Worm (Caenorhabditis elegans) whole organism, early embryonic: ENCODE results near the gene srb-5.

Source experiments
- B0310.2 ChIP-seq: sonication (generic microtip); optimal IDR thresholded peaks from 2 replicates; lab custom pipeline; 2016; ENCODE audit warnings: mild to moderate bottlenecking, missing genetic modification characterization, missing compliant biosample characterization
- F13C5.2 ChIP-seq: sonication (generic microtip); optimal IDR thresholded peaks from 2 replicates; lab custom pipeline; 2017; ENCODE audit warnings: mild to moderate bottlenecking, missing genetic modification characterization, inconsistent platforms, missing compliant biosample characterization
- aly-1 ChIP-seq: sonication (generic microtip); optimal IDR thresholded peaks from 2 replicates; lab custom pipeline; 2016; ENCODE audit warnings: missing genetic modification characterization, missing compliant biosample characterization
- ama-1 ChIP-seq: fragments of 150-350 bp; optimal IDR thresholded peaks from 2 replicates; lab custom pipeline; 2014
- ceh-13 ChIP-seq: fragments of 200-800 bp; sonication (Bioruptor generic); optimal IDR thresholded peaks from 2 replicates; lab custom pipeline; 2018; ENCODE audit warnings: mild to moderate bottlenecking, missing genetic modification characterization, missing compliant biosample characterization
- ceh-36 ChIP-seq: sonication (generic microtip); optimal IDR thresholded peaks from 2 replicates; lab custom pipeline; 2016; ENCODE audit warnings: missing genetic modification characterization, inconsistent platforms, missing compliant biosample characterization
- ets-7 ChIP-seq: sonication (generic microtip); optimal IDR thresholded peaks from 2 replicates; lab custom pipeline; 2016; ENCODE audit warnings: missing genotype, missing genetic modification characterization, missing compliant biosample characterization
- flt-1 ChIP-seq: fragments of 200-800 bp; sonication (Bioruptor generic); IDR thresholded peaks from 2 replicates; pipeline ENCODE4 v1.3.6; 2022; ENCODE audit warnings: missing genetic modification characterization, missing compliant biosample characterization
- hmbx-1 ChIP-seq: sonication (generic microtip); optimal IDR thresholded peaks from 2 replicates; lab custom pipeline; 2016; ENCODE audit warnings: mild to moderate bottlenecking, missing genetic modification characterization, missing compliant biosample characterization
- hmg-4 ChIP-seq: fragments of 200-800 bp; sonication (Bioruptor generic); optimal IDR thresholded peaks from 2 replicates; lab custom pipeline; 2018; ENCODE audit warnings: mild to moderate bottlenecking, missing genetic modification characterization, missing compliant biosample characterization
- hnd-1 ChIP-seq: sonication (generic microtip); optimal IDR thresholded peaks from 2 replicates; lab custom pipeline; 2016; ENCODE audit warnings: missing genetic modification characterization, missing compliant biosample characterization
- pes-1 ChIP-seq: fragments of 200-800 bp; sonication (Bioruptor generic); IDR thresholded peaks from 2 replicates; pipeline ENCODE4 v1.3.6; 2022; ENCODE audit warnings: missing genetic modification reagents, missing genetic modification characterization, missing compliant biosample characterization
- scrt-1 ChIP-seq: fragments of 200-800 bp; sonication (Bioruptor generic); IDR thresholded peaks from 2 replicates; pipeline ENCODE4 v1.3.6; 2022; ENCODE audit warnings: missing genetic modification characterization, missing compliant biosample characterization
- sea-1 ChIP-seq: fragments of 200-800 bp; sonication (Bioruptor generic); conservative IDR thresholded peaks from 2 replicates; pipeline ENCODE4 v1.3.6; 2022; ENCODE audit warnings: missing genetic modification characterization, missing compliant biosample characterization
- tbx-11 ChIP-seq: fragments of 200-800 bp; sonication (Bioruptor generic); IDR thresholded peaks from 2 replicates; pipeline ENCODE4 v1.3.6; 2022; ENCODE audit warnings: missing genetic modification characterization, missing compliant biosample characterization
- tbx-37 ChIP-seq: fragments of 200-800 bp; sonication (Bioruptor generic); conservative IDR thresholded peaks from 2 replicates; pipeline ENCODE4 v1.3.6; 2022; ENCODE audit warnings: missing genetic modification reagents, missing genetic modification characterization, missing compliant biosample characterization
- tra-4 ChIP-seq: sonication (generic microtip); optimal IDR thresholded peaks from 2 replicates; lab custom pipeline; 2017; ENCODE audit warnings: missing genetic modification characterization, missing compliant biosample characterization

srb-5 gene

DNA sequence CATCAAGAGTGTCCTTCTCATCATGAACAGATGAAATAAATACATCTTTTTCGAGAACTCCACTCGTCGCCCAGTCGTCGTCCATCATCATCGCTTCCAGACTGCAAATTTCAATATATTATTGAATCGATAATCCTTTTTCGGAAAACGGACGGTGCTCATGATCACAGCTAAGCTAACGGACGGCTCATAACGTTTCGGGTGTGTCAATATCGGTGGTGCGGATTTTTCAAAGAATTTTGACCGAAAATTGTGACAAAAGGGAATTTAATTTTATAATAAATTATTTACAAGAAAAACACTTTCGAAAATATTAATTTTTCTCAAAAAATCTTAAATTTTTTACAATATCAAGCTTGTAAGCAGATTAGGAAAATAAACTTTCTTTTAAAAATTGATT lies 24.3 kb upstream of the srb-5 start, which contains the start of gene crh-2:
Gene crh-2, minus strand, starts transcription at position 101 of the 400 bp plus-strand sequence.
- TF ChIP-seq ets-7 (tag; lab: Kevin White, UChicago) (no peak), tra-4 (no peak), hmg-4 (GFP tag; lab: Kevin White, UChicago) (no peak), scrt-1 (GFP tag; lab: Robert Waterston, UW) (no peak), ceh-13 (GFP tag; lab: Kevin White, UChicago) (no peak), flt-1 (GFP tag; lab: Robert Waterston, UW) (no peak), sea-1 (GFP tag; lab: Robert Waterston, UW) (no peak), pes-1 (no peak), aly-1 (tag; lab: Kevin White, UChicago) (no peak), ama-1 (lab: Kevin White, UChicago) (no peak)

DNA sequence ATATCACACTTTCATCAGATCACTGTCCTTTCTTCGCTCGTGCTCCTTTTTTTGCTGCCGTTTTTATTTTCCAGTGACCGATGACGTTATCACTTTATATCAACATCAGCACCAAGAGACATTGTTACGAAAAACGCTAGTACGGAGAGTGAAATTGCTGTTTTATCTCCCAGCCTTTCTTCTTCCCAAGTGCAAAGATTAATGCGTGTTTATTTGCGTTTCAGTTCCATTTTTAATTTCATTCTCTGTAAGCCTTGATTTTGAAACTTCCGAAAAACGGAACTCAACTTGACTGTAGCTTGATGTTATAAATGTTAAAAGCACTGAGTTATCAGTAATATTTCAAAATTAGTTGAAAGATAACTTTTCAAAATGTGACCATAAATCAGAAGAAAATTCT lies 23.7 kb upstream of the srb-5 start:
- TF ChIP-seq hmg-4 (GFP tag; lab: Kevin White, UChicago) = no peak
- TF ChIP-seq B0310.2 (tag; lab: Kevin White, UChicago) = no peak
- TF ChIP-seq aly-1 (tag; lab: Kevin White, UChicago) = no peak
- no peak for TF ChIP-seq ceh-36 (tag; lab: Kevin White, UChicago)
- no peak for TF ChIP-seq flt-1 (GFP tag; lab: Robert Waterston, UW)
- no peak for TF ChIP-seq tra-4
- no peak for TF ChIP-seq tbx-11 (GFP tag; lab: Robert Waterston, UW)

DNA sequence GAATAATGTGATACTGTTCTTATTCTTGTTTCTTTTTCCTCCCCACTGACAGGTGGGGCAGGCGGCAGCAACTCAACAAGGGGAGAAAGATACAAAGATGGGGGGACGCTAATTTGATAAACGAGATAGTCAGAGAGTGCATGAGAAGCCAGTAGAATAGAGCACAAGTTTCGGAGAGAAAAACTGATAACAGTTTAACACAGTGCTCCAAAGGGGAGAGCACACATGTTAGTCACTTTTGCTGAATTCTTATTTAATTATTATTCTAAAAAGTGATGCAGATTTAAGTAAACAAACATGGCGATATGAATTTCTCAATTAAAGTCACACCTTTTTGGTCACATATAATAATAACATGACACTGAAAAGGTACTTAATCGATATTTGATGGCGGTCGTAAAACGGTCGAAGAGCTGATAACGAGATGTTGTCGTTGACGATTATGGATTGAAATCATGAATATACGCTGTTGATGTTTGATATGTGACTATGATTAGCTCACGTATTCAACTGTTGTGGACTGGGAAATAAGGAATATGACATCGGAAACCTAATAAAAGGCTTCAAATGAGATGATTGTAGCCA lies 22.9 kb upstream of the srb-5 start:
- TF ChIP-seq hmbx-1 (tag; lab: Kevin White, UChicago) = no peak
- no peak for TF ChIP-seq hnd-1 (tag; lab: Kevin White, UChicago)
- TF ChIP-seq hmg-4 (GFP tag; lab: Kevin White, UChicago) = no peak
- TF ChIP-seq tbx-11 (GFP tag; lab: Robert Waterston, UW) = no peak
- no peak for TF ChIP-seq scrt-1 (GFP tag; lab: Robert Waterston, UW)
- no peak for TF ChIP-seq B0310.2 (tag; lab: Kevin White, UChicago)
- no peak for TF ChIP-seq ets-7 (tag; lab: Kevin White, UChicago)
- TF ChIP-seq ceh-13 (GFP tag; lab: Kevin White, UChicago) = no peak
- TF ChIP-seq F13C5.2 (tag; lab: Kevin White, UChicago) = no peak

DNA sequence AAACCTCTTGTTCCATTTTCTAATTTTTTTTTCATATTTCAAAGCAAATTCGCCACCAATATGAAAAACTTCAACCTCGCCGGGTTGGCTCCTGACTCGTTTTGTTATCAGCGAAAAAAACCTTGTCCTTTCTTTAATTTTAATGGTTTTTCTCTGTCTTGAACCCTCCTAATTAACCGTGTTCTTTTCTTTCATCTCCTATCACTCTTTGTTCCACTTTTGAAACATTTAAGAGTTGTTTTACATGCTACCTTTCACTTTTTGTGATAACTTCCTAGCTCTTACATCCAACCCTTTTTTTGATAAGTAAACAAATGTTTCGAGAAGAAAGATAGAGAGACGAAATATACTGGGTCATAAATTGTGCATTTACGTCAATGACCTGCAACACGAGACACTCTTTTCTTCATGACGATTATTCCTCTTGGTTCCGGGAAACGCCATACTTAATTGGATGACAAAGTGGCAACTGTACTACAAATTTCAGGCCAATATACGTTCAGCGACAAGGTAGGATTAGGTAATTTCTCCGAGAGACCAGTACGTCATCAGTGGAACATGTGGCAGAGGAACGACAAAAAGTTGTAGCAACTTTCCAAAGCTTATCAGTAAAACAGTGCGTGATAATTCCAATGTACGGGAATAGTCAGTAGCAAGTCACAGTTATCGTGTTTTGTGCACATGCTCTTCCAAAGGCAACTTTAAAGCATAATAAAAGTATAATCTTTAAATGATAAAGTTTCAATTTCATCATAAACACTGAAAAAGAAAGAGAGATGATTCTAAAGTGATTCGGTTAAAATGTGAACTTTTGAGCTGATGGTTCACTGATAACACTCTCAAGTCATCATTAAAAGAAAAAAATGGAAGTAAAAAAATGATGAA lies 21.7 kb upstream of the srb-5 start:
- no peak for TF ChIP-seq ets-7 (tag; lab: Kevin White, UChicago)
- no peak for TF ChIP-seq ceh-36 (tag; lab: Kevin White, UChicago)
- no peak for TF ChIP-seq hnd-1 (tag; lab: Kevin White, UChicago)

DNA sequence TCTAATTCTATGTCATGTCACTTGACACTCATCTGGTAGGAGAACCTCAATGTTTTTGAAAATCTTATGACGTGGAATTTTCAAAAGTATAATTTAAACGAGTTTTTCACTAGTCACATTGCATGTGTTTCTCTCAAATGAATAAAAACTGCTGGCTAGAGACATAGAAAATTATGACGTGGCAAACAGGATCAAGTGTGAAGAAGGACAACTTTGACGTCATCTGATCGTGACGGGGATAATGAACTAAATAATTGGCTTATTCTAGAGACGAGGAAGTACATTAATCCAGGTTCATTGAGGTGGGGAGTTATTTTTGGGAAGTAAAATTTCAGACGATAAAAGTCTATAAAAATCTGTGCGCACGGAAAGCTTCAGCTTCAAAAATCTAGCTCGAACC lies 20.0 kb upstream of the srb-5 start:
- TF ChIP-seq hmbx-1 (tag; lab: Kevin White, UChicago) (no peak), ama-1 (lab: Kevin White, UChicago) (no peak), tra-4 (no peak), ceh-13 (GFP tag; lab: Kevin White, UChicago) (no peak), B0310.2 (tag; lab: Kevin White, UChicago) (no peak), pes-1 (no peak), hnd-1 (tag; lab: Kevin White, UChicago) (no peak), aly-1 (tag; lab: Kevin White, UChicago) (no peak), F13C5.2 (tag; lab: Kevin White, UChicago) (no peak), hmg-4 (GFP tag; lab: Kevin White, UChicago) (no peak), tbx-11 (GFP tag; lab: Robert Waterston, UW) (no peak), scrt-1 (GFP tag; lab: Robert Waterston, UW) (no peak), ceh-36 (tag; lab: Kevin White, UChicago) (no peak), flt-1 (GFP tag; lab: Robert Waterston, UW) (no peak), sea-1 (GFP tag; lab: Robert Waterston, UW) (no peak), ets-7 (tag; lab: Kevin White, UChicago) (no peak), tbx-37 (no peak)

DNA sequence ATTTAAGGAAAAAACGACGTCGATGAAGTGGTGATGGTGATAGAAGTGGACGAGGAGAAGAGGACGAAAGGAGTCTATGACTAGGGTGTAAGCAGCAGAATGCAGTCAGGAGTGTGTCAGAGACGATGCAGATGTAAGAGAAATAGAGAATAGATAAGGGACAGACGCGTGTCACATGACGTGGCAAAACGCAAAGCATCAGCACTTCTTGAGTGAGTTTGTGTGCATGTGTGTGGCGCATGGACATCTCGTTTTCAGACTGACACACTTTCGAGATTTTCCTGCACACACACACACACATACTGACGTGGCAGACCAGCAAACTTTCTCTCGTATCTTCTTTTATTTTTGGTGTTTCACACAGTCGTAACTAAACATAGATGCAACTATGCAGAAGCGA lies 19.3 kb upstream of the srb-5 start:
- TF ChIP-seq ceh-36 (tag; lab: Kevin White, UChicago) (no peak), scrt-1 (GFP tag; lab: Robert Waterston, UW) (no peak), tbx-37 (no peak), ets-7 (tag; lab: Kevin White, UChicago) (no peak), tbx-11 (GFP tag; lab: Robert Waterston, UW) (no peak), pes-1 (no peak), tra-4 (no peak), hmg-4 (GFP tag; lab: Kevin White, UChicago) (no peak), hmbx-1 (tag; lab: Kevin White, UChicago) (no peak), ama-1 (lab: Kevin White, UChicago) (no peak), sea-1 (GFP tag; lab: Robert Waterston, UW) (no peak), F13C5.2 (tag; lab: Kevin White, UChicago) (no peak), hnd-1 (tag; lab: Kevin White, UChicago) (no peak), flt-1 (GFP tag; lab: Robert Waterston, UW) (no peak)

DNA sequence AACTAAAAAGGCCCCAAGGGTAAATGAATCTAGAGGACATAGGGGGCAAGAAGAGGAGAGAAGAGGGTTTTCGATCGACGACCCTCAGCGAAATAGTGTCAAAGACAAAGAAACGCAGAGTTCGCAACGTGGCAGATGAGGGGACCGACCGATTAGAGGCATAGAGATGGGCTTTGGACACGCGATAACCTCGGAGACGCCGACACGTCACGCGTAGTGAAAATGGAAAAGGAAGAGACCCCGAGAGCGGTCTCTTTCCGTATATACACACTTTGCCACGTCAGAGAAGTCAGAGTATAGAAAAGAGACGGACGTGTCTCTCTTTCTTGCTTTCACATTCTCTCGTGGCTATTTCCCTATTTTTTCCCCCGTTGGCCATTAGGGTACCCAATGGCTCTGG lies 18.3 kb upstream of the srb-5 start:
- TF ChIP-seq F13C5.2 (tag; lab: Kevin White, UChicago) (peak; percentile 5), hmg-4 (GFP tag; lab: Kevin White, UChicago) (peak; percentile 53), tbx-37 (no peak), ama-1 (lab: Kevin White, UChicago) (no peak), aly-1 (tag; lab: Kevin White, UChicago) (peak; percentile 59), scrt-1 (GFP tag; lab: Robert Waterston, UW) (no peak), B0310.2 (tag; lab: Kevin White, UChicago) (no peak), hmbx-1 (tag; lab: Kevin White, UChicago) (no peak), sea-1 (GFP tag; lab: Robert Waterston, UW) (no peak), ceh-36 (tag; lab: Kevin White, UChicago) (no peak), tbx-11 (GFP tag; lab: Robert Waterston, UW) (peak; percentile 54; the same call in 1 of the 2 replicates), pes-1 (0 out of 2 replicates have a peak, but pooled peaks have one; percentile 10), flt-1 (GFP tag; lab: Robert Waterston, UW) (no peak)
